Fruit fly (Drosophila melanogaster) whole organism, embryonic: Measurements from ENCODE around the gene CG12096.

Source experiments
- Blimp-1 ChIP-seq: fragments of 200-800 bp; sonication (Bioruptor generic); optimal IDR thresholded peaks from 3 replicates; lab custom pipeline; 2018; ENCODE audit warnings: missing biosample characterization, missing genetic modification characterization, mild to moderate bottlenecking, moderate library complexity, missing genetic modification reagents
- CG10147 ChIP-seq: fragments of 200-800 bp; sonication (Bioruptor generic); optimal IDR thresholded peaks from 2 replicates; lab custom pipeline; 2019; ENCODE audit warnings: missing biosample characterization, mild to moderate bottlenecking, missing genetic modification characterization, moderate library complexity
- CG10654 ChIP-seq: fragments of 200-800 bp; sonication (Bioruptor generic); optimal IDR thresholded peaks from 2 replicates; lab custom pipeline; 2016; ENCODE audit warnings: missing biosample characterization, missing genetic modification characterization
- CG14710 ChIP-seq: fragments of 200-800 bp; sonication (Bioruptor generic); optimal IDR thresholded peaks from 3 replicates; lab custom pipeline; 2019; ENCODE audit warnings: missing biosample characterization, mild to moderate bottlenecking, missing genetic modification characterization, moderate library complexity
- CG15696 ChIP-seq: fragments of 200-800 bp; sonication (Bioruptor generic); optimal IDR thresholded peaks from 2 replicates; lab custom pipeline; 2019; ENCODE audit warnings: missing biosample characterization, mild to moderate bottlenecking, missing genetic modification characterization, moderate library complexity
- CG16815 ChIP-seq: fragments of 200-800 bp; sonication (Bioruptor generic); optimal IDR thresholded peaks from 3 replicates; lab custom pipeline; 2017; ENCODE audit warnings: missing biosample characterization, mild to moderate bottlenecking, missing genetic modification characterization
- CG3163 ChIP-seq: fragments of 200-800 bp; sonication (Bioruptor generic); optimal IDR thresholded peaks from 3 replicates; lab custom pipeline; 2016; ENCODE audit warnings: missing biosample characterization, missing genetic modification characterization
- CG33213 ChIP-seq: fragments of 200-800 bp; sonication (Bioruptor generic); optimal IDR thresholded peaks from 3 replicates; lab custom pipeline; 2016; ENCODE audit warnings: missing biosample characterization, missing genetic modification characterization
- CG4328 ChIP-seq: fragments of 200-800 bp; sonication (Bioruptor generic); optimal IDR thresholded peaks from 3 replicates; lab custom pipeline; 2017; ENCODE audit warnings: missing biosample characterization, missing genetic modification reagents, missing genetic modification characterization
- CG4617 ChIP-seq: fragments of 200-800 bp; sonication (Bioruptor generic); optimal IDR thresholded peaks from 3 replicates; lab custom pipeline; 2016; ENCODE audit warnings: missing biosample characterization, missing genetic modification characterization, borderline replicate concordance
- CG6689 ChIP-seq: fragments of 200-800 bp; sonication (Bioruptor generic); IDR thresholded peaks from 2 replicates; pipeline ENCODE4 v1.3.6; 2022; ENCODE audit warnings: missing biosample characterization, missing genetic modification characterization
- CG6813 ChIP-seq: fragments of 200-800 bp; sonication (Bioruptor generic); optimal IDR thresholded peaks from 2 replicates; lab custom pipeline; 2017; ENCODE audit warnings: missing biosample characterization, missing genetic modification characterization, mild to moderate bottlenecking, moderate library complexity, missing genetic modification reagents
- CG8281 ChIP-seq: fragments of 200-800 bp; sonication (Bioruptor generic); optimal IDR thresholded peaks from 2 replicates; lab custom pipeline; 2018; ENCODE audit warnings: missing biosample characterization, mild to moderate bottlenecking, missing genetic modification characterization, moderate library complexity
- CG8290 ChIP-seq, 3 experiments: fragments of 200-800 bp; sonication (Bioruptor generic); optimal IDR thresholded peaks; 2 replicates each; lab custom pipeline; 2016 to 2019; ENCODE audit warnings: missing biosample characterization in 3 of 3, missing genetic modification characterization in 3 of 3, mild to moderate bottlenecking in 2 of 3, moderate library complexity in 1 of 3
- CG8478 ChIP-seq: fragments of >200 bp; optimal IDR thresholded peaks from 2 replicates; lab custom pipeline; 2018
- CG9437 ChIP-seq: fragments of 200-800 bp; sonication (Bioruptor generic); optimal IDR thresholded peaks from 2 replicates; lab custom pipeline; 2018; ENCODE audit warnings: missing biosample characterization, mild to moderate bottlenecking, missing genetic modification characterization
- Camta ChIP-seq: fragments of 200-800 bp; sonication (Bioruptor generic); optimal IDR thresholded peaks from 2 replicates; lab custom pipeline; 2016; ENCODE audit warnings: missing biosample characterization, missing genetic modification characterization
- Chrac-16 ChIP-seq: fragments of 200-800 bp; sonication (Bioruptor generic); optimal IDR thresholded peaks from 3 replicates; lab custom pipeline; 2016; ENCODE audit warnings: missing biosample characterization, missing genetic modification characterization
- CkIIα-i1 ChIP-seq: fragments of 200-800 bp; sonication (Bioruptor generic); IDR thresholded peaks from 2 replicates; pipeline ENCODE4 v1.3.6; 2022; ENCODE audit warnings: missing biosample characterization, missing genetic modification characterization
- Doc3 ChIP-seq: fragments of 200-800 bp; sonication (Bioruptor generic); IDR thresholded peaks from 3 replicates; pipeline ENCODE4 v1.3.6; 2022; ENCODE audit warnings: missing biosample characterization, missing genetic modification characterization; ENCODE audit not compliant: partially characterized antibody
- Dref ChIP-seq: fragments of 200-800 bp; sonication (Bioruptor generic); IDR thresholded peaks from 2 replicates; pipeline ENCODE4 v1.3.6; 2022; ENCODE audit warnings: missing biosample characterization, missing genetic modification characterization
- E2f1 ChIP-seq: fragments of 200-800 bp; sonication (Bioruptor generic); IDR thresholded peaks from 2 replicates; pipeline ENCODE4 v1.3.6; 2022; ENCODE audit warnings: missing biosample characterization, missing genetic modification characterization
- E2f2 ChIP-seq: fragments of 200-800 bp; sonication (Bioruptor generic); IDR thresholded peaks from 2 replicates; pipeline ENCODE4 v1.3.6; 2022; ENCODE audit warnings: missing biosample characterization, missing genetic modification characterization
- ERR ChIP-seq: fragments of 200-800 bp; sonication (Bioruptor generic); optimal IDR thresholded peaks from 2 replicates; lab custom pipeline; 2016; ENCODE audit warnings: missing biosample characterization, missing genetic modification characterization
- Fer3 ChIP-seq: fragments of 200-800 bp; sonication (Bioruptor generic); optimal IDR thresholded peaks from 2 replicates; lab custom pipeline; 2018; ENCODE audit warnings: missing biosample characterization, mild to moderate bottlenecking, missing genetic modification characterization, moderate library complexity
- Myb ChIP-seq: fragments of 200-800 bp; sonication (Bioruptor generic); optimal IDR thresholded peaks from 2 replicates; lab custom pipeline; 2016; ENCODE audit warnings: missing biosample characterization, missing genetic modification characterization
- Oaz ChIP-seq: fragments of 200-800 bp; sonication (Bioruptor generic); IDR thresholded peaks from 2 replicates; pipeline ENCODE4 v1.3.6; 2022; ENCODE audit warnings: missing biosample characterization, missing genetic modification characterization
- Pdp1 ChIP-seq, 2 experiments: fragments of 200-800 bp; sonication (Bioruptor generic); optimal IDR thresholded peaks; 3 replicates each; lab custom pipeline; 2016; ENCODE audit warnings: missing biosample characterization in 2 of 2, missing genetic modification characterization in 2 of 2, mild to moderate bottlenecking in 1 of 2, moderate library complexity in 1 of 2
- Sox102F ChIP-seq: fragments of 200-800 bp; sonication (Bioruptor generic); optimal IDR thresholded peaks from 2 replicates; lab custom pipeline; 2018; ENCODE audit warnings: missing biosample characterization, mild to moderate bottlenecking, missing genetic modification characterization, moderate library complexity
- Sry-β ChIP-seq: fragments of 200-800 bp; sonication (Bioruptor generic); optimal IDR thresholded peaks from 2 replicates; lab custom pipeline; 2018; ENCODE audit warnings: missing biosample characterization, mild to moderate bottlenecking, missing genetic modification characterization, moderate library complexity
- Sry-δ ChIP-seq: fragments of 200-800 bp; sonication (Bioruptor generic); optimal IDR thresholded peaks from 2 replicates; lab custom pipeline; 2016; ENCODE audit warnings: missing biosample characterization, missing genetic modification characterization
- ap ChIP-seq: fragments of 200-800 bp; sonication (Bioruptor generic); IDR thresholded peaks from 2 replicates; pipeline ENCODE4 v1.3.6; 2022; ENCODE audit warnings: missing biosample characterization, missing genetic modification characterization
- ara ChIP-seq: fragments of 200-800 bp; sonication (Bioruptor generic); IDR thresholded peaks from 2 replicates; pipeline ENCODE4 v1.3.6; 2022; ENCODE audit warnings: missing biosample characterization, missing genetic modification characterization
- cg ChIP-seq: fragments of 200-800 bp; sonication (Bioruptor generic); optimal IDR thresholded peaks from 3 replicates; lab custom pipeline; 2019; ENCODE audit warnings: missing biosample characterization, mild to moderate bottlenecking, missing genetic modification characterization, moderate library complexity
- chinmo ChIP-seq: fragments of 200-800 bp; sonication (Bioruptor generic); IDR thresholded peaks from 4 replicates; pipeline ENCODE4 v1.3.6; 2022; ENCODE audit warnings: missing biosample characterization, missing genetic modification characterization; ENCODE audit not compliant: partially characterized antibody
- ci ChIP-seq: fragments of 200-800 bp; sonication (Bioruptor generic); IDR thresholded peaks from 3 replicates; pipeline ENCODE4 v1.3.6; 2022; ENCODE audit warnings: missing biosample characterization, missing genetic modification characterization
- crol ChIP-seq: fragments of 200-800 bp; sonication (Bioruptor generic); IDR thresholded peaks from 2 replicates; pipeline ENCODE4 v1.3.6; 2022; ENCODE audit warnings: missing biosample characterization, missing genetic modification characterization
- fd3F ChIP-seq: fragments of 200-800 bp; sonication (Bioruptor generic); optimal IDR thresholded peaks from 2 replicates; lab custom pipeline; 2018; ENCODE audit warnings: missing biosample characterization, mild to moderate bottlenecking, missing genetic modification characterization, moderate library complexity
- ftz-f1 ChIP-seq: fragments of 200-800 bp; sonication (Bioruptor generic); optimal IDR thresholded peaks from 2 replicates; lab custom pipeline; 2016; ENCODE audit warnings: missing biosample characterization, missing genetic modification characterization
- lilli ChIP-seq: fragments of 200-800 bp; sonication (Bioruptor generic); optimal IDR thresholded peaks from 3 replicates; lab custom pipeline; 2016; ENCODE audit warnings: missing biosample characterization, missing genetic modification characterization
- luna ChIP-seq: fragments of 200-800 bp; sonication (Bioruptor generic); optimal IDR thresholded peaks from 2 replicates; lab custom pipeline; 2016; ENCODE audit warnings: missing biosample characterization, missing genetic modification characterization
- nerfin-1 ChIP-seq: fragments of 200-800 bp; sonication (Bioruptor generic); optimal IDR thresholded peaks from 3 replicates; lab custom pipeline; 2019; ENCODE audit warnings: missing biosample characterization, mild to moderate bottlenecking, missing genetic modification characterization, moderate library complexity
- pb ChIP-seq: fragments of 200-800 bp; sonication (Bioruptor generic); optimal IDR thresholded peaks from 3 replicates; lab custom pipeline; 2016; ENCODE audit warnings: missing biosample characterization, missing genetic modification characterization
- phol ChIP-seq: fragments of 200-800 bp; sonication (Bioruptor generic); optimal IDR thresholded peaks from 3 replicates; lab custom pipeline; 2018; ENCODE audit warnings: missing biosample characterization, mild to moderate bottlenecking, missing genetic modification characterization, moderate library complexity
- prd ChIP-seq, 3 experiments: fragments of >200 bp in 2 of 3; fragments of 200-800 bp in 1 of 3; sonication (Bioruptor generic) in 1 of 3; optimal IDR thresholded peaks in 2 of 3; IDR thresholded peaks in 1 of 3; 2 replicates in 2 of 3; 3 replicates in 1 of 3; pipeline versions ENCODE4 v1.3.6 to Lab custom; 2017 to 2022; ENCODE audit warnings: missing biosample characterization in 1 of 3, missing genetic modification characterization in 1 of 3
- shn ChIP-seq: fragments of 200-800 bp; sonication (Bioruptor generic); optimal IDR thresholded peaks from 3 replicates; lab custom pipeline; 2016; ENCODE audit warnings: missing biosample characterization, missing genetic modification characterization
- sna ChIP-seq: fragments of 200-800 bp; sonication (Bioruptor generic); IDR thresholded peaks from 2 replicates; pipeline ENCODE4 v1.3.6; 2022; ENCODE audit warnings: missing biosample characterization, missing genetic modification characterization; ENCODE audit not compliant: partially characterized antibody
- stwl ChIP-seq: fragments of 200-800 bp; sonication (Bioruptor generic); optimal IDR thresholded peaks from 3 replicates; lab custom pipeline; 2018; ENCODE audit warnings: missing biosample characterization, mild to moderate bottlenecking, missing genetic modification characterization, moderate library complexity

Gene CG12096

dm6 chrX:13211357-13212137 is 52.1 kb downstream of the CG12096 start, which contains the start of gene sno (continued):
- TF ChIP-seq ftz-f1 (GFP tag; lab: Kevin White, UChicago): no peak
- no peak for TF ChIP-seq CG10147 (GFP tag; lab: Kevin White, UChicago)
- no peak for TF ChIP-seq CG4328 (GFP tag; lab: Kevin White, UChicago)
- peak; percentile 56 for TF ChIP-seq CG4617 (GFP tag; lab: Kevin White, UChicago)
- peak; percentile 28; the same call in 1 of the 2 replicates for TF ChIP-seq E2f2 (GFP tag; lab: Robert Waterston, UW)
- no peak for TF ChIP-seq prd (optimal IDR thresholded peaks at IDR 0.05; lab: Kevin White, UChicago)
- no peak for TF ChIP-seq prd (GFP tag; IDR thresholded peaks at IDR 0.05; lab: Robert Waterston, UW)
- TF ChIP-seq ERR (GFP tag; lab: Kevin White, UChicago): no peak
- TF ChIP-seq fd3F (GFP tag; lab: Kevin White, UChicago): no peak
- no peak for TF ChIP-seq nerfin-1 (tag; lab: Kevin White, UChicago)
- TF ChIP-seq CG15696 (tag; lab: Kevin White, UChicago): no peak
- no peak for TF ChIP-seq Blimp-1
- no peak for TF ChIP-seq CG8478 (lab: Kevin White, UChicago)
- peak; percentile 37 for TF ChIP-seq stwl (tag; lab: Kevin White, UChicago)
- TF ChIP-seq ap (GFP tag; lab: Robert Waterston, UW): no peak
- peak; percentile 66 for TF ChIP-seq cg (GFP tag; lab: Kevin White, UChicago)
- TF ChIP-seq CG33213 (GFP tag; lab: Kevin White, UChicago): no peak
- TF ChIP-seq CG3163 (GFP tag; lab: Kevin White, UChicago): no peak
- TF ChIP-seq CG6813 (GFP tag; lab: Kevin White, UChicago): no peak
- no peak for TF ChIP-seq shn (GFP tag; lab: Kevin White, UChicago)
- 0 out of 3 replicates have a peak, but pooled peaks have one; percentile 18 for TF ChIP-seq ci (GFP tag; lab: Robert Waterston, UW)
- no peak for TF ChIP-seq lilli (GFP tag; lab: Kevin White, UChicago)
- no peak for TF ChIP-seq ara (GFP tag; lab: Robert Waterston, UW)
- TF ChIP-seq Myb (GFP tag; lab: Kevin White, UChicago): no peak
- TF ChIP-seq CG14710 (tag; lab: Kevin White, UChicago): peak; percentile 11
- TF ChIP-seq crol (GFP tag; lab: Robert Waterston, UW): no peak
- TF ChIP-seq Doc3: peak; percentile 73; the same call in 2 of the 3 replicates
- no peak for TF ChIP-seq Fer3 (tag; lab: Kevin White, UChicago)
- TF ChIP-seq Sox102F (GFP tag; lab: Kevin White, UChicago): no peak
- TF ChIP-seq CkIIα-i1 (GFP tag; lab: Robert Waterston, UW): no peak
- TF ChIP-seq Sry-δ: peak; percentile 81
- TF ChIP-seq CG8281 (tag; lab: Kevin White, UChicago): no peak
- TF ChIP-seq CG16815 (GFP tag; lab: Kevin White, UChicago): no peak
- no peak for TF ChIP-seq CG10654 (GFP tag; lab: Kevin White, UChicago)
- peak; percentile 81 for TF ChIP-seq Dref (GFP tag; lab: Robert Waterston, UW)
- TF ChIP-seq Camta (GFP tag; lab: Kevin White, UChicago): no peak
- no peak for TF ChIP-seq CG8290 (GFP tag; optimal IDR thresholded peaks at IDR 0.05; lab: Kevin White, UChicago)
- peak in 1 of 2 experiments; percentile 43 for TF ChIP-seq CG8290 (tag; optimal IDR thresholded peaks at IDR 0.05; lab: Kevin White, UChicago)
- TF ChIP-seq luna (GFP tag; lab: Kevin White, UChicago): no peak
- TF ChIP-seq chinmo (GFP tag; lab: Robert Waterston, UW): peak; percentile 85
- no peak for TF ChIP-seq CG6689 (GFP tag; lab: Robert Waterston, UW)
- no peak for TF ChIP-seq Oaz (GFP tag; lab: Robert Waterston, UW)
- no peak for TF ChIP-seq phol (tag; lab: Kevin White, UChicago)
- TF ChIP-seq E2f1 (GFP tag; lab: Robert Waterston, UW): no peak
- no peak for TF ChIP-seq Chrac-16 (GFP tag; lab: Kevin White, UChicago)
- TF ChIP-seq Sry-β (GFP tag; lab: Kevin White, UChicago): no peak
- TF ChIP-seq CG9437 (GFP tag; lab: Kevin White, UChicago): no peak
- no peak for TF ChIP-seq pb (GFP tag; lab: Kevin White, UChicago)
- peak; percentile 69; the same call in 1 of the 2 replicates for TF ChIP-seq sna (GFP tag; lab: Robert Waterston, UW)
- TF ChIP-seq Pdp1 (GFP tag; optimal IDR thresholded peaks at IDR 0.05; lab: Kevin White, UChicago): peak in 1 of 2 experiments; percentile 92
